Fruit fly (Drosophila melanogaster) ovary, adult (tissue): ENCODE results near the gene CG44303.

Experiments
- CG17801 ChIP-seq: fragments of 200-800 bp; optimal IDR thresholded peaks from 2 replicates; lab custom pipeline; 2019; ENCODE audit warnings: missing biosample characterization, mild to moderate bottlenecking, missing genetic modification characterization, moderate library complexity; ENCODE audit not compliant: partially characterized antibody

Gene CG44303

dm6 chrX:6708580-6709199, 21.5 kb upstream of the CG44303 start:
- no peak for TF ChIP-seq CG17801 (GFP tag; lab: Kevin White, UChicago)

DNA sequence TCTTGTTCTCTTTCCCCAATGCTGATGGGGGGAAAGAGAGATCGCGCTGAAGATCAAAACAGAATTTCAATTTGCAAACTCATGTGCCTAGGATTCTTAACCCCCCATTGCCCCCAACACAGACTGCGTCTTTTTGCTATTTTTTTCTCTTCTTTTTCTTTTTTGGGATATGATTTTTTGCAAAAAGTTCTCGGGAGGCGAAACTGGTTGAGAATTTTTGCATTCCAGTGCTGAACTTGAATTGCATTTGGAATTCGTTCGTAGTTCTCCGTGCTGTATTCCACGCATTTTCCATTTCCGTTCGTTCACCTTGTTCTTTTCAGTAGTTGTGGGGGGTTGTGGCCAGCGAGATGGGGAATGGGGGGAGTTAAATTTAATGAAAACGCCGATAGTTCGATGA, 20.9 kb upstream of the CG44303 start:
- no peak for TF ChIP-seq CG17801 (GFP tag; lab: Kevin White, UChicago)

DNA sequence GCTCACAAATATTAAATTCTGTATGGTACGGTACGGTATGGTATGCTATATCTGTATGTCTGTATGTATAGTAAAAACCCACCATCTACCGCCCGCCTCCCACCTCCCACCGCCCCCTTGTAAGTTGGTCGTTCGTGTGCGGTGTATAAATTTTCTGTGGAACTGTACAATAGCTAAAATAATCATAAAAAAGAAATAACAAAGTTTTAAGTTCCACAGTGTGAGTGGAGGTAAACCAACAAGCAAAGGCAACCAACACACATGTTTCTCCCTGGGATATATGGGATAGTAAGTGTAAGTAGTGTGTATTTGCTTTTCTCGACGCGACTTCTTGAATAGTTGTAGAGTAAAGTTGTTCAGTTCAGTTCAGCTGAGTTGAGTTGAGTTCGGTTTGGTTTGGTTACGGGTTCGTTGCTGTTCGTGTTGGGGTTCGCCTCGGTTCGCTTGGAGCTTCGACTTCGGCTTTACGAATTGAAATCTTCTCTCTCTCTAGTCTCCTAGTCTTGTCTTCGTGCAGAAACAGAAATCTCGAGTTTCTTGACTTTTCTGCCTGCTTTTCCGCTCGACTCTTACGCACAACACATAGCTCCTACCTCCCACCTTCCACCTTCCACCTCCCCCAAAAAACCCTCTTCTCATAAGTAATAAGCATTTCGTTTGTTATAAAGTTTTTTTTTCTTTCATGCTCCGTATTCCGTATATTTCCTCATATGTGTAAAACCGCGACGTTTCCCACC, 19.5 kb upstream of the CG44303 start:
- no peak for TF ChIP-seq CG17801 (GFP tag; lab: Kevin White, UChicago)

DNA sequence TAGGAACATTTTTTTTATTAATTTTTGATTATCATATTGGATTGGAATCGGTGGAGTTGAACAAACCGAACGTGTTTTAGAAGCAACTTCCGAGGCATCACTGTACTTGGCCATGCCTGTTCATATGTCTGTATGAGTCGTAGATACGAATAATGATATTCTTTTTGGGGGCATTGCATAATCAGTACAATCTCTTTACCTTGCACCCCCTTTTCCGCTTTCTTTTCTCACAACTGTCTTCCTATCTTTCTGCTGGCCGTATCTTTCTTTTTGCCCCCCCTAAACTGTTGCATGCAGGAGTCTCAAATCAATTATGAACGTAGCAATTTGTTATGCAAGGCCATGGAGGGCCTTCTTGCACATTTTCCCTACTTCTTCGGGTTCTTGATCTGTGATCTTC, 18.7 kb upstream of the CG44303 start:
- TF ChIP-seq CG17801 (GFP tag; lab: Kevin White, UChicago): no peak

dm6 chrX:6705059-6705802, 18.0 kb upstream of the CG44303 start:
- no peak for TF ChIP-seq CG17801 (GFP tag; lab: Kevin White, UChicago)

- TF ChIP-seq CG17801 (GFP tag; lab: Kevin White, UChicago): no peak
Measured at dm6 chrX:6703957-6704356, 16.7 kb upstream of the CG44303 start.

DNA sequence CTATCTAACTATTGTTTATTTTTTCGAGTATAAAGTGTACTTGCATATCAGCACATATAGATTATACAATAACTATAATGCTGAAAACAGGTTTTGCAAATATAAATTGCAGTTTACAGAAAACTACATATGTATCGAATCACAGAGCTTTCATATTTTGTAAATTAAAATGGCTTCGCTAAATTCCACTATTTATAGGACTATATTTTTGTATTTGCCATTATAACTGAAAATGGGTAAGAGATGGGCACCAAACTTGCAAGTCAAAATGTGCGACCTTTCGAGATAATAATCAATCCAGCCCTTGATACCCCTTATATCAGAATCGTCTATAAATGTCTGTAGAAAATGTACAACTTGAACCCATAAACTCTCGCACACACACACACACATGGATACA, 16.0 kb upstream of the CG44303 start:
- TF ChIP-seq CG17801 (GFP tag; lab: Kevin White, UChicago): no peak

dm6 chrX:6702591-6702990, 15.4 kb upstream of the CG44303 start:
- no peak for TF ChIP-seq CG17801 (GFP tag; lab: Kevin White, UChicago)

- TF ChIP-seq CG17801 (GFP tag; lab: Kevin White, UChicago): peak; percentile 46
Measured at dm6 chrX:6702028-6702433, 14.8 kb upstream of the CG44303 start.

DNA sequence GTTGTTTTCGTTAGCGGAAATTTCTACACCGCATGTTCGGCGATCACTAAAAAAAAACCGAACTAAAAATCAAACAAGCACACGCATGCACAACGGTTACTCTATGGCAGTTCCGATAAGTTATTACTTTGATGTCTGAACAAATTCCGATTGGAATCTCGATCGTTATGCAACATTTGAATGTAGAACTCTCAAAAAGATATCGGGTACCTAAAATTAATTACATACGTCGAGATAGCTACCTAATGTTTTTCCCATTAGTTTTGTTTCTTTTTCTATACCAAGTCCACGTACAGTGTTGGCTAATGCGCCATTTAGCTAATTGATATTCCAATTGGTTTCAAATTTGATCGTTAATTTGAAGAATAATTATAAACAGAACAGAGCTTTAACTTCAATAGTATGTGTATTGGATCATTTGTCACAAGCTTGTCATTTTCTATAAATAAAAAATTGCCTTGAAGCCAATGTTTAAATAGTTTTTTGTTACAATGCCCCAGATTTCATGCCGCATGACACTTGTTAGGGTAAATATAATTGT, 13.8 kb upstream of the CG44303 start:
- no peak for TF ChIP-seq CG17801 (GFP tag; lab: Kevin White, UChicago)

DNA sequence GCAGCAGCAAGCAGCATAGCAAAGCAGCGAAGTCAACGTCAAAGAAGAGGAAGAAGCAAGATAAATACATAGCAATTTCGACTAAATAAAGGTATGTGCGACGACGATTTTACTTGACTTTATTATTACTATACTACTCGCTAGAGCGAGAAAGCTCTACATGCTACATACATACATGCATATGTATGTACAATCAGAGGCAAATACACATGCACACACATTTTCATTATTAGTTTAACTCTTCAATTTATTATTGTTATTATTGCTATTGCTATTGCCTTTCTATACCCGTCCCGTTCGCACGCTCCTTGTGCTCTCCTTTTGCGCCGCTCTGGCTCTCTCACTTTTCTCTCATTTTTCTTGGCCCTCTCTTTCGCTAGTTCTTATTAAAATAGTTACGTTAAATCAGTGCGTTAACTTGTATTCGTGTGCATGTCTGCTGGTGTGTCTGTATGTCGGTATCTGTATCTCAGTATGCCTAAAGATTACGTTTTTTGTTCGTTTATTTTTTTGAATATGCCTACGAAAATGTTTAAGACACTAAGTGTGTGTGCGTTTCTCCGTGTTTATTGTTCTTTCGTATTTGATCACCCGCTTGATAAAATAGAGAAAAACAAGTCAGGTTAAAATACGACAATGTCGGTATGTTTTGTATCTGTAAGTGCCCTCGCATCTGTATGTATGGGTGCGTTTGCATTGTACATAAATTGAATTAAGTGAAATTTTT, 13.2 kb upstream of the CG44303 start:
- peak; percentile 16 for TF ChIP-seq CG17801 (GFP tag; lab: Kevin White, UChicago)

DNA sequence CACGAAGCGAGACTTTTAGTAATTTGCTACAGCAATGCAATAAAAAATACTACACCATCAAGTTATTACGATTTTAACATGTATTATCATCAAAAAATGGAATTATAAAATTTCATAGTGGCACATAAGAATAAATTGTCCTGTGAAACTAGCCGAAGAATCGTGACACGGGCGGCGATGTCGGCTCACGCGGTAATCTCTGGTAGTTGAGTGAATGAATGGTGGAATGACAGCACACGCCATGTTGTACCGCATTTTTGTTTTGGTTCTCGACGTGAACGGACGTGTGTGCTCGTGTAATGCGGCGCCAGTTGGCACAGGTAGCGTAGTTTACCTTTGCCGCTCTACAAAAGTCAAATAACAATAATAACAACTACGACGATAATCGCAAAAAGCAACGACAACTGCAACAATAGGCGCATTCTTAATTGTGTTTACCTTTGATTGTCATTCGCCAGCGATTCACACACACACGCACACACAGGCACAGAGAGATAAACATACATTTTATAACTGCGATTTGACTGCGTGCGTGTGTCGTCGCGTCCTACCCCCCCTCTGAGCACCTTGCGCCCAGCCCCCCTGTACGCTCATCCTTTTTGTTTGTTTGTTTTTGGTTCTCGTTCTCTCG, 12.2 kb upstream of the CG44303 start, which contains the start of gene CG14441:
Gene CG14441, plus strand, starts transcription at position 254 of the 631 bp plus-strand sequence.
- peak; percentile 87 for TF ChIP-seq CG17801 (GFP tag; lab: Kevin White, UChicago)

DNA sequence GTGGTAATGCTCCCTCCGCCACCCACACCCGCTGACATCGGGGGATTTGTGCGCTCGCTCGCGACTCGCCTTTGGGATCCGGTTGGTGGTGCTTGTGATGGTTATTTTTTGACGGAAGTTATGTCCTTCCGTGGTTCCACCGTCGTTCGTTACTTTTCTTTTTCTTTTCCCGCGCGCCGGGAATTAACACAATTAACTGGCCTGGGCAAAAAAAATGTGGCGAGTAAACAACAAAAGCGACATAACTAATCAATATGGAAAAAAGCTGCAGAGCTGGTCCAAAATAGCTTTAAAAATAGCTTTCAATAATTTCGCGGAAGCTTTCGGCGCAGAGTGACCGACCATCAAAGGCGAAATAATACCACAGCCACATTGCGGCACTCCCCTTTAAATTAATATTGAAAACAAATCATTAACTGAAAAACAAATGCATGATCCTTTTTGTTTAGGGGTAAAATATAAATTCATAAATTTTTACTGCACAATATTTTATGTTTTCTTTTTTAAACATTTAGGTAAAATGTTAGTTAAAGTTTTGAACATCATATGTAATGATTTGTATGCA, 11.1 kb upstream of the CG44303 start, which contains the start of gene CG14440:
Gene CG14440, minus strand, starts transcription at position 320 of the 565 bp plus-strand sequence.
- TF ChIP-seq CG17801 (GFP tag; lab: Kevin White, UChicago): peak; percentile 24

- TF ChIP-seq CG17801 (GFP tag; lab: Kevin White, UChicago): peak; percentile 8
Measured at dm6 chrX:6696467-6696866, 9.2 kb upstream of the CG44303 start.
